Worm (Caenorhabditis elegans) whole organism, L2 larva: ENCODE results near the gene F33C8.2.

ENCODE experiments used
- dmd-4 ChIP-seq: sonication (generic microtip); optimal IDR thresholded peaks from 2 replicates; lab custom pipeline; 2017; ENCODE audit warnings: missing biosample characterization, missing genetic modification characterization
- lin-13 ChIP-seq: fragments of 150-350 bp; optimal IDR thresholded peaks from 2 replicates; lab custom pipeline; 2014; ENCODE audit warnings: missing biosample characterization, missing genetic modification reagents, missing genetic modification characterization
- skn-1 ChIP-seq: sonication (generic microtip); optimal IDR thresholded peaks from 2 replicates; lab custom pipeline; 2017; ENCODE audit warnings: missing biosample characterization, missing genetic modification characterization
- zag-1 ChIP-seq: fragments of 150-350 bp; optimal IDR thresholded peaks from 2 replicates; lab custom pipeline; 2014; ENCODE audit warnings: missing biosample characterization, missing genetic modification characterization

- TF ChIP-seq dmd-4 (no peak), zag-1 (tag; lab: Kevin White, UChicago) (no peak), skn-1 (tag; lab: Kevin White, UChicago) (no peak), lin-13 (no peak)
These were observed 25.3 kb upstream of the F33C8.2 start for ce11 chrX:14695892-14696291.
